Worm (Caenorhabditis elegans): ENCODE data around the gene srsx-3.

srsx-3 gene

DNA sequence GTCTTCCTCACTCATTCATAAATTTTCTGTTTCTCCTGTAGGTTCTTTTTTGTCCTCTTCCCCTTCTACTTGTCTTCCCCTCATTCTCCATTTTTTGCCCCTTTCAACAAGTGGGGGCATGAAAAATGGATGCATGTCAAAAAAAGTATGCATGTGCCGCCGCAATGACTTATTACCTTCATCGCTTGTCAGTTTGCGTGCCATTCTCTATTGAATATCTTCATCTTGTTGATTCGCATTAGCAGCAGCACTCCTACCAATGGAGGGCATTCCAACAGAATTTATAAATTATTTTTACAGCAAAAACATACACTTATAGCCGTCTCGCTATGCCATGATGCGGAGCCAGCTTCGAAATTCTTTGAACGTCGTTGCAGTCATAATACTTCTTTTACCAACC is 45.8 kb downstream of the srsx-3 start, which contains the start of gene F40A3.1:
F40A3.1 (plus strand) TSS at position 301 of the 400 bp plus-strand sequence.
- TF ChIP-seq him-1 (tag; optimal IDR thresholded peaks at IDR 0.05) = no peak
- TF ChIP-seq dao-5 (tag; optimal IDR thresholded peaks at IDR 0.05) = no peak
- TF ChIP-seq W03F9.2 (tag; optimal IDR thresholded peaks at IDR 0.05) = no peak

DNA sequence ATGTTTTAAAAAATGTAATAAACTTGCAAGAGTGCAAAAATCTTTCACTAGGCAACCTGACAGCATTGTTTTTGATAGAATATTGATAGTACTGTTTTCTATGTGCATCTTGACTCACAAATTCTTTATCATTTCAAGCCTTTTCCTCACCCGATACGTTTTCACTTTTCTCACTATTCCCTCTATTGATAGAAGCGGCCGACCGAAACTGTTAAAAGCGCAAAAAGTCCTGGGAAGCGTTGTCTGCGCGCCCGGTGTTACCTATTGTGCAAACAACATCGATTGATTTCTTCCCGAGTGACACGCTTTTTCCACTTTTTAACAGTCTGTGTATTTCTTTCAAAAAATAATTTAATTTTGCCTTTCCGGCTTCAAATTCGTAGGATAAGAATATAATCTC is 49.0 kb downstream of the srsx-3 start:
- TF ChIP-seq W03F9.2 (tag; optimal IDR thresholded peaks at IDR 0.05) (no peak), him-1 (tag; optimal IDR thresholded peaks at IDR 0.05) (no peak), dao-5 (tag; optimal IDR thresholded peaks at IDR 0.05) (no peak)
